Worm (Caenorhabditis elegans) whole organism, young adult: ENCODE data around the gene col-108.

Experiments used
- C06A6.2 ChIP-seq: fragments of 200-800 bp; sonication (Bioruptor generic); conservative IDR thresholded peaks from 2 replicates; pipeline ENCODE4 v1.3.6; 2022; ENCODE audit warnings: missing genetic modification characterization, missing compliant biosample characterization
- F23B12.7 ChIP-seq: sonication (generic microtip); optimal IDR thresholded peaks from 2 replicates; lab custom pipeline; 2017; ENCODE audit warnings: missing genetic modification characterization, mild to moderate bottlenecking, missing compliant biosample characterization, antibody characterized with exemption, moderate library complexity; ENCODE audit not compliant: insufficient read depth
- Y53G8AR.9 ChIP-seq: fragments of 200-800 bp; sonication (Bioruptor generic); conservative IDR thresholded peaks from 2 replicates; pipeline ENCODE4 v1.3.6; 2022; ENCODE audit warnings: missing genetic modification reagents, missing genetic modification characterization, missing compliant biosample characterization
- cebp-1 ChIP-seq, 2 experiments: fragments of 200-800 bp in 1 of 2; sonication (Bioruptor generic) in 1 of 2; sonication (generic microtip) in 1 of 2; IDR thresholded peaks in 1 of 2; optimal IDR thresholded peaks in 1 of 2; 2 replicates each; pipeline versions ENCODE4 v1.3.6 to Lab custom; 2017 to 2022; ENCODE audit warnings: missing compliant biosample characterization in 2 of 2, missing genetic modification characterization in 2 of 2, mild to moderate bottlenecking in 1 of 2, missing genetic modification reagents in 1 of 2, moderate library complexity in 1 of 2
- die-1 ChIP-seq: sonication (generic microtip); optimal IDR thresholded peaks from 2 replicates; lab custom pipeline; 2016; ENCODE audit warnings: missing genotype, mild to moderate bottlenecking, missing genetic modification characterization, missing compliant biosample characterization
- dpl-1 ChIP-seq: fragments of 150-350 bp; optimal IDR thresholded peaks from 2 replicates; lab custom pipeline; 2014; ENCODE audit warnings: missing biosample characterization, missing genetic modification reagents, missing genetic modification characterization
- nfya-1 ChIP-seq: sonication (generic microtip); optimal IDR thresholded peaks from 2 replicates; lab custom pipeline; 2017; ENCODE audit warnings: antibody characterized with exemption, missing compliant biosample characterization, missing genetic modification characterization, borderline replicate concordance; ENCODE audit not compliant: insufficient read depth

- TF ChIP-seq dpl-1 (GFP tag; lab: Kevin White, UChicago): no peak
- no peak for TF ChIP-seq die-1
- TF ChIP-seq cebp-1 (GFP tag; IDR thresholded peaks at IDR 0.05; lab: Robert Waterston, UW): no peak
- no peak for TF ChIP-seq cebp-1 (tag; optimal IDR thresholded peaks at IDR 0.05; lab: Kevin White, UChicago)
- TF ChIP-seq C06A6.2: no peak
- TF ChIP-seq Y53G8AR.9 (GFP tag; lab: Robert Waterston, UW): no peak
- no peak for TF ChIP-seq F23B12.7 (tag; lab: Kevin White, UChicago)
- TF ChIP-seq nfya-1 (tag; lab: Kevin White, UChicago): no peak
Measured at ce11 chrIV:1791775-1792174, 23.4 kb downstream of the col-108 start.
